Worm (Caenorhabditis elegans): ENCODE results near the gene R09E10.13.

DNA sequence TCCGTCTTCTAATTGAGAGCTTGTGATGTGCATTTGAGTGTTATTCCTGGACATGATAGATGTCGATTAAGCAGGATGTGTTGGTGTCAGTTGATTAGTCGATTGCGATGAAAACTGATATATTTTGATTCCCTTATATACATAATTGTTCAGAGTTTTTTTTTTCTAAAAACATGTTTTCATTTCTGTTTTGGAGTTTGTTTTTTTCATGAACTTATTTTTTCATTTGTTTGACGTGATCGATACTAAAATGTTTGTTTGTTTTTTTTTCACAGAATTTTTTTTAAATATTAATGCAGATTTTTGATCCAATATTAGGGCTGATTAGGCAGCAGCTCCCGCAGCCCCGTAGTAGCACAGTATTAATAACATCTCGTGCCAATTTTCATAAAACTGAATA is 23.3 kb upstream of the R09E10.13 start, which contains the start of gene R09E10.2:
- TF ChIP-seq nhr-12 (tag; optimal IDR thresholded peaks at IDR 0.05): no peak
- TF ChIP-seq nhr-25 (tag; optimal IDR thresholded peaks at IDR 0.05): no peak
- no peak for TF ChIP-seq unc-62 (GFP tag; optimal IDR thresholded peaks at IDR 0.05)
